Fruit fly (Drosophila melanogaster): ENCODE results near the gene CG14275.

CG14275 gene

dm6 chr2L:8370364-8371326, 43.4 kb downstream of the CG14275 start, which contains the start of gene CG17292 (continued):
- no peak for TF ChIP-seq Ptx1 (GFP tag; IDR thresholded peaks at IDR 0.05)
- TF ChIP-seq CG18764 (GFP tag; optimal IDR thresholded peaks at IDR 0.05) = peak; percentile 76
- peak; percentile 60; the same call in 1 of the 2 replicates for TF ChIP-seq chm (GFP tag; IDR thresholded peaks at IDR 0.05)
- TF ChIP-seq Blimp-1 (GFP tag; optimal IDR thresholded peaks at IDR 0.05) = peak; percentile 32
- TF ChIP-seq Eip74EF (GFP tag; optimal IDR thresholded peaks at IDR 0.05) = peak in 1 of 2 experiments; percentile 48
- no peak for TF ChIP-seq luna (GFP tag; optimal IDR thresholded peaks at IDR 0.05)
- no peak for TF ChIP-seq CG12236 (GFP tag; optimal IDR thresholded peaks at IDR 0.05)
- TF ChIP-seq CG4854 (GFP tag; optimal IDR thresholded peaks at IDR 0.05) = peak; percentile 37
- TF ChIP-seq HLHmδ (GFP tag; optimal IDR thresholded peaks at IDR 0.05) = no peak
- TF ChIP-seq CG10147 (GFP tag; optimal IDR thresholded peaks at IDR 0.05) = peak; percentile 36
- TF ChIP-seq CG32532 (GFP tag; IDR thresholded peaks at IDR 0.05) = peak; percentile 72
- TF ChIP-seq CG9609 (GFP tag; optimal IDR thresholded peaks at IDR 0.05) = no peak
- TF ChIP-seq p53 (GFP tag; optimal IDR thresholded peaks at IDR 0.05) = no peak
- TF ChIP-seq Hr78 (GFP tag; optimal IDR thresholded peaks at IDR 0.05) = peak in 1 of 2 experiments; percentile 73
- TF ChIP-seq dm (GFP tag; optimal IDR thresholded peaks at IDR 0.05) = no peak
- no peak for TF ChIP-seq CG15696 (tag; optimal IDR thresholded peaks at IDR 0.05)
- no peak for TF ChIP-seq Chrac-16 (GFP tag; optimal IDR thresholded peaks at IDR 0.05)
- TF ChIP-seq ftz-f1 (GFP tag; optimal IDR thresholded peaks at IDR 0.05) = peak; percentile 67
- no peak for TF ChIP-seq tin (GFP tag; optimal IDR thresholded peaks at IDR 0.05)
- TF ChIP-seq CG6254 (GFP tag; optimal IDR thresholded peaks at IDR 0.05) = peak; percentile 10
- TF ChIP-seq Poxn (GFP tag; IDR thresholded peaks at IDR 0.05) = no peak
- TF ChIP-seq pros (GFP tag; optimal IDR thresholded peaks at IDR 0.05) = no peak
- TF ChIP-seq CG17359 (tag; optimal IDR thresholded peaks at IDR 0.05) = peak; percentile 38
- peak; percentile 95 for TF ChIP-seq bbx (GFP tag; IDR thresholded peaks at IDR 0.05; ENCODE audit: partially characterized antibody)
- peak; percentile 1 for TF ChIP-seq zfh2 (GFP tag; optimal IDR thresholded peaks at IDR 0.05)
- no peak for TF ChIP-seq CG9215 (GFP tag; IDR thresholded peaks at IDR 0.05)
- TF ChIP-seq onecut (GFP tag; IDR thresholded peaks at IDR 0.05) = peak; percentile 54; the same call in 1 of the 2 replicates
- TF ChIP-seq slou (GFP tag; optimal IDR thresholded peaks at IDR 0.05) = no peak
- TF ChIP-seq mam (GFP tag; optimal IDR thresholded peaks at IDR 0.05) = peak; percentile 3
- TF ChIP-seq vvl (GFP tag; IDR thresholded peaks at IDR 0.05) = peak; percentile 92
- peak; percentile 85 for TF ChIP-seq CrebB (tag; optimal IDR thresholded peaks at IDR 0.05)
- TF ChIP-seq Dbx (GFP tag; IDR thresholded peaks at IDR 0.05) = peak; percentile 82; the same call in 2 of the 3 replicates
- peak; percentile 46 for TF ChIP-seq Myb (GFP tag; optimal IDR thresholded peaks at IDR 0.05)
- TF ChIP-seq CG31441 (GFP tag; IDR thresholded peaks at IDR 0.05) = 0 out of 2 replicates have a peak, but pooled peaks have one; percentile 11
- no peak for TF ChIP-seq sens-2 (GFP tag; IDR thresholded peaks at IDR 0.05)
- TF ChIP-seq CG12219 (GFP tag; optimal IDR thresholded peaks at IDR 0.05) = peak; percentile 58
- TF ChIP-seq MTF-1 (GFP tag; optimal IDR thresholded peaks at IDR 0.05; ENCODE audit: borderline replicate concordance) = peak; percentile 23
- no peak for TF ChIP-seq HLH54F (GFP tag; optimal IDR thresholded peaks at IDR 0.05)
- no peak for TF ChIP-seq bigmax (GFP tag; optimal IDR thresholded peaks at IDR 0.05)
- peak; percentile 26 for TF ChIP-seq CG12942 (GFP tag; optimal IDR thresholded peaks at IDR 0.05)
- TF ChIP-seq vfl (GFP tag; optimal IDR thresholded peaks at IDR 0.05) = no peak
- no peak for TF ChIP-seq CG5245 (GFP tag; optimal IDR thresholded peaks at IDR 0.05)
- TF ChIP-seq MBD-R2 (GFP tag; IDR thresholded peaks at IDR 0.05) = peak; percentile 67
- no peak for TF ChIP-seq Dfd (GFP tag; optimal IDR thresholded peaks at IDR 0.05)
- peak; percentile 19 for TF ChIP-seq CG3995 (GFP tag; optimal IDR thresholded peaks at IDR 0.05)
- TF ChIP-seq H2.0 (GFP tag; IDR thresholded peaks at IDR 0.05) = peak; percentile 37; the same call in 1 of the 2 replicates
- TF ChIP-seq caup (GFP tag; optimal IDR thresholded peaks at IDR 0.05; ENCODE audit: severe bottlenecking) = peak; percentile 76
- peak; percentile 22 for TF ChIP-seq D19A (tag; optimal IDR thresholded peaks at IDR 0.05)

Data from whole organism, embryonic.